Fruit fly (Drosophila melanogaster) whole organism, pupa: ENCODE measurements around the gene Der-1.

Source experiments
- CG10348 ChIP-seq: fragments of 200-800 bp; sonication (Bioruptor generic); IDR thresholded peaks from 2 replicates; pipeline ENCODE4 v1.3.6; 2022; ENCODE audit warnings: missing biosample characterization, missing genetic modification characterization
- CG12605 ChIP-seq: fragments of 200-800 bp; sonication (Bioruptor generic); IDR thresholded peaks from 2 replicates; pipeline ENCODE4 v1.3.6; 2022; ENCODE audit warnings: missing biosample characterization, missing genetic modification characterization
- CG15710 ChIP-seq: fragments of 200-800 bp; sonication (Bioruptor generic); optimal IDR thresholded peaks from 2 replicates; lab custom pipeline; 2018; ENCODE audit warnings: missing biosample characterization, mild to moderate bottlenecking, missing genetic modification characterization, moderate library complexity
- CG32121 ChIP-seq: fragments of 200-800 bp; sonication (Bioruptor generic); IDR thresholded peaks from 2 replicates; pipeline ENCODE4 v1.3.6; 2022; ENCODE audit warnings: missing biosample characterization, missing genetic modification characterization
- CG4496 ChIP-seq: fragments of 200-800 bp; sonication (Bioruptor generic); IDR thresholded peaks from 3 replicates; pipeline ENCODE4 v1.3.6; 2022; ENCODE audit warnings: missing biosample characterization, missing genetic modification characterization
- EcR ChIP-seq: fragments of 200-800 bp; sonication (Bioruptor generic); optimal IDR thresholded peaks from 3 replicates; lab custom pipeline; 2019; ENCODE audit warnings: missing biosample characterization, missing genetic modification characterization, mild to moderate bottlenecking, moderate library complexity, missing genetic modification reagents
- gl ChIP-seq: fragments of 200-800 bp; sonication (Bioruptor generic); optimal IDR thresholded peaks from 2 replicates; lab custom pipeline; 2018; ENCODE audit warnings: missing biosample characterization, mild to moderate bottlenecking, missing genetic modification characterization

DNA sequence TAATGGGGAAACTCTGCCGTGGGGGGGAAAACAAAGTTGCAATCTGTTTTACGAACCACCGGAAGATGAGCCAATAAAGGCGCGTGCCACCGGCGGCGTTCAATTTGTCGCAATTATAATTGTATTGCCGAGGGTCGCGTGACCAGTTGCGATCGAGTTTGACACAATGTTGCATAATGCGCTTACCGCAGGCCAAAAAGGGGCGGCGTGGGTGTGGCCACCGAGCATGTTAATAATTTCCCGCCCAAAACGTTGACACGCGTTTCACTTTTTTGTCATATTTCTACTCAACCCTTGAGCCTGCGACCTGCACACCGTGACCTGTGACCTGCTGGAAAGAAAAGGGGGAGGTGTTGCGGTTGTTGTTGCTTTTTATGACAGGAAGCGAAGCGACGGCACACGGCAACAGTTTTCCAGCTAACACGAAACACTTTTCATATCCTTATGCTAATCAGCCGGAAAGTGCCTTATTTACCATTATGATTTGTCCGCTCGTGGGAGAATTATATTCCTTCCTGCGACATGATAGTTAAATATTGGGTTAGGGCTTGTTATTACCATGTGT lies 11.7 kb upstream of the Der-1 start:
- no peak for TF ChIP-seq CG32121
- TF ChIP-seq gl (tag; lab: Kevin White, UChicago), result no peak
- TF ChIP-seq CG15710 (tag; lab: Kevin White, UChicago), result no peak
- no peak for TF ChIP-seq CG10348 (GFP tag; lab: Robert Waterston, UW)
- TF ChIP-seq EcR (GFP tag; lab: Kevin White, UChicago), result no peak
- no peak for TF ChIP-seq CG4496 (GFP tag; lab: Robert Waterston, UW)
- no peak for TF ChIP-seq CG12605 (GFP tag; lab: Robert Waterston, UW)
